Fruit fly (Drosophila melanogaster): ENCODE results near the gene CG33654.

dm6 chr3R:9565895-9566294 lies 17.1 kb downstream of the CG33654 start, which contains the start of gene CG16789:
- no peak for TF ChIP-seq Eip75B (GFP tag; optimal IDR thresholded peaks at IDR 0.05)
- no peak for TF ChIP-seq OdsH (GFP tag; optimal IDR thresholded peaks at IDR 0.05)
- TF ChIP-seq Ets21C (GFP tag; optimal IDR thresholded peaks at IDR 0.05) = no peak
- no peak for TF ChIP-seq CG8319 (GFP tag; optimal IDR thresholded peaks at IDR 0.05)
- TF ChIP-seq CG6276 (GFP tag; optimal IDR thresholded peaks at IDR 0.05) = no peak
- TF ChIP-seq dsx (GFP tag; optimal IDR thresholded peaks at IDR 0.05; ENCODE audit: poor library complexity, severe bottlenecking) = no peak
- TF ChIP-seq dac (GFP tag; optimal IDR thresholded peaks at IDR 0.05) = no peak
- no peak for TF ChIP-seq Ets96B (tag; optimal IDR thresholded peaks at IDR 0.05)
- no peak for TF ChIP-seq CG3032 (tag; optimal IDR thresholded peaks at IDR 0.05)
- TF ChIP-seq CG6854 (GFP tag; optimal IDR thresholded peaks at IDR 0.05) = no peak
- no peak for TF ChIP-seq topi (GFP tag; optimal IDR thresholded peaks at IDR 0.05)

Measured in whole organism, prepupa.